Fruit fly (Drosophila melanogaster): ENCODE measurements around the gene Fum3.

Fum3 gene

DNA sequence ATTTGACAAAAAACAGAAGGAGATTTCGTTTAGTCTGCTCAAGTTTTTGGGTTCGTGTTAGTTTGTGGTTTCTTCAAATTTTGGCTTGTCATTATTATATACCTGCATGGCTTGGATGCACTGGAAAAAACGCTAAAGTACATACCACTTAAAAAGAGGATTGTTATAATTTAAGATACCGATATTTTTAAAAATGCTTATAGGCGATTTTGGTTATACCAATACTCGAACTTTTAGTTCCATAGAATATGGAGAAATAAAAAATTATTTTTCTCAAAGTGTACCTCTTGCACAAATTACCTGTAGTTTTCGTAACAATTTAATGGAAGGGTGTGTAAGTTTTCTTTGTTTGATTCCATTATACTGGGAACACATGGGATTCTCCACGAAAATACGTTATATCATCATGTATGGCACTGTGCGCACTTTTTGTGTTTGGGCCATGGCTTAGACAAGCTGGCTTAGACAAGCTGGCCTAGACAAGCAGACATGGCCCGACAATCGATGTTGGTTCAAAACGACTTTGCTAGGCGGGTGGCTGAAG, at the start of gene Fum3:
Gene Fum3, minus strand, starts transcription at position 494 of the 544 bp plus-strand sequence.
- no peak for TF ChIP-seq noc (tag; optimal IDR thresholded peaks at IDR 0.05)

DNA sequence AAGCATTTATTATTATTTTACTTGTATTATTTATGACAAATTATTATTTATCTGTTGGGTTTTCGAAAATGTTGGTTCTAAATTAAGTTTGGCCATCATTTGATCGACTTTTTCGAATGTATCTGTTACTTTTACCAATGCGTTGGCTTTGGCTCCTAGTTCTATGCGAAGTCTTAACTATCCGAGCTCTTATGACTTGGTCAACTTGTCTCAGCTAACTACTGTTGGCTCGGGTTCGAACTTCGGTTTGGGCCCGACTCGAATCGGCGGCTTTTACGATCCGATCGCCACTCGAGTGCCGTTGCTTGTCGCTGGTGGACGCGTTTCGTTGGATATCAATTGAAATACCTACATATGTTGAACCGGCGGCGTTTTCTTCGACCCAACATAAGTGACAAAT, 47.7 kb upstream of the Fum3 start, which contains the start of gene CG7512:
Gene CG7512, plus strand, starts transcription at position 301 of the 400 bp plus-strand sequence.
- TF ChIP-seq noc (tag; optimal IDR thresholded peaks at IDR 0.05), result no peak

DNA sequence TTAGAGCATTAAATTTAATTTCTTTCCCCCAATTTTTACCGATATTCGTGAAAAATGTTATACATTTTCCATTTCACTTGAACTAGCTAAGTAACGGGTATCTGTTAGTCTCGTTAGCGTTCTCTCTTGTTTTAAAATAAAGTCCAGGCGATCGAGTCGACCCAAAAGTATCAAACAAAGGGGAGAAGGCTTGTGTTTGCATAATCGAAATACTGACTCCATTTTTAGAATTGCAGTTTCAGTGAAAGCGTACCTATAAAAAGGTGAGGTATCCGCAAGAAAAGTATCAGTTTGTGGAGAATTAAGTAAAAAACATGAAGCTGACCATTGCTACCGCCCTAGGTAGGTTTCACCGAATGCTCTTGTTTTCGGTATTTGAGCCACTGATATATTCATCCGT, 46.3 kb upstream of the Fum3 start, which contains the start of gene Sgs3:
Gene Sgs3, plus strand, starts transcription at position 301 of the 400 bp plus-strand sequence.
- no peak for TF ChIP-seq noc (tag; optimal IDR thresholded peaks at IDR 0.05)

DNA sequence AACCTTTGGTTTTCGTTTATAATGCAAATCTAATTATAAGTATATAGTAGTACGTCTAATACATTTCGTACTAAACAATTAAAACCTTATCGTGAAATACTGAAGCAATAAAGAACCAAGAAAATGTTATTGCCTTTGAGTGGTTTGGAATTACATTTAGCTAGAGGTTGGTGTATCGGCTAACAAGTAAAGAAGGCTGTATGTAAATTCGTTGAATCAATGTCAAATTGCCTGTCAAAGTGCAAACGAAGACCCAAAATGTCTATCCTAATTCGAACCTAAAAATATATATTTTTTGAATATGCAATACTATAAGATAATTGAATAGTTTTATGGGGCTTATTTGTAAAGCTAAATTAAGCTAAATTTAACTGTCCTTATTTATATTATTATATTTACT, 45.6 kb upstream of the Fum3 start:
- no peak for TF ChIP-seq noc (tag; optimal IDR thresholded peaks at IDR 0.05)

DNA sequence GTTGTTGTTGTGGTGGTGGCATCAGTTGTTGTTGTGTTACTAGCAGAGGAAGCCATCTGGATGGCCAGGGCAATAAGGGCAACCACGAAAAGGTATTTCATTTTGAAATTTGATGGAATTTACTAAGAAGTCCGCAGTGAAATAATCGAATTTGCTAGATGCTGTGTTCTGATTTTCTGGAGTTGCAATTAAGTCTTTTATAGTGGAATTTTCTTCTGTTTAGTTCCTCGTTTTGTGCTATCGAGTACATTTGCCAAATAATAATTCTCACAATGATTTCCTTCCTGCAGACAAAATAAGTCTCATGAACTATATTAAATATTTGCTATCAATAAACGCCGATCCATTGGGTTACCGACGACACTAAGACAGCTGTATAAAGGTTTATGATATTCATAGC, 44.8 kb upstream of the Fum3 start, which contains the start of gene CG33272:
Gene CG33272, minus strand, starts transcription at position 101 of the 400 bp plus-strand sequence.
- TF ChIP-seq noc (tag; optimal IDR thresholded peaks at IDR 0.05), result no peak

DNA sequence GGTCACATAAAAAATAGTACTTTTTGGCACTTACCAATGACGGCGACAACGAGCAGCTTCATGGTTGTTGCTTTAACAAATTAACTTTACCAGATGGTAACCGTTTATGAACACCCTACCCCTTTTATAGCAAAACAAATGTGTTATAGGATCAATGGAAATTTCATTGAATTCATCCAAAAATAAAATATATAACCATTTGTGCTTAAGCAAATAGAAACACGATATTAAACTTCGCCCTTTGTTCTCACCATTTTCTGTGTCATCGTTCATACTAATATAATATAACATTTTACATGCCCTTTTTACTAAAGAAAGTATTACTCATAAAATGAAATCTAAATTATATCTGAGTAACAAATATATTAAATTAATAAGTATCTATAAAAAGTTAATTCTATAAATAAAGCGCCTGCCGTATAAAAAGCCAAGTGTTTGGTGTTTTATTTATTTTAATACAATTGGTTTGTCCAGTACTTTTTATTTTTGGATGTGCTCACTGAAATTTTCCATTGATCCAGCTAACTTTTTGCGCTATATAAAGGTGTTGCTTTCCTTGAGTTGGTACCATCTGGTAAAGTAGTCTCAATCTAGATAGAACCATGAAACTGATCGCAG, 43.7 kb upstream of the Fum3 start, which contains the start of the genes Sgs8 and Sgs7:
Gene Sgs8, minus strand, starts transcription at position 101 of the 618 bp plus-strand sequence.
Gene Sgs7, plus strand, starts transcription at position 568 of the 618 bp plus-strand sequence.
- TF ChIP-seq noc (tag; optimal IDR thresholded peaks at IDR 0.05), result no peak

DNA sequence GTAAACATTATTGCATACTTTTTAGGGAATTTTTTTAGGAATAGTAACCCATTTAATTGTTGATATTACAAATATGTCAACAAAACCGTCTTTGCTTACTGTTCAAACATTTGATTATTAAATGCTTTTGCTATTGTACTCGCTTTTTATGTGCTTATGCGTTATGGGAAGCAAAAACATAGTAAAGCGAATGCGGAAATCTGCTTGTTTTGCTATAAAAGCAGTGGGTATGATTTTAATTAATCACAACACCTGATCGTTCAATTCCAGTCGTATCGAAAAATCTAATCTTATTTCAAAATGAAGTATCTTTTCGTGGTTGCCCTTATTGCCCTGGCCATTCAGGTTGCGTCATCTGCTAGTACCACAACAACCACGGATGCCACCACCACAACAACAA, 42.7 kb upstream of the Fum3 start, which contains the start of gene CG33500:
Gene CG33500, plus strand, starts transcription at position 301 of the 400 bp plus-strand sequence.
- no peak for TF ChIP-seq noc (tag; optimal IDR thresholded peaks at IDR 0.05)

DNA sequence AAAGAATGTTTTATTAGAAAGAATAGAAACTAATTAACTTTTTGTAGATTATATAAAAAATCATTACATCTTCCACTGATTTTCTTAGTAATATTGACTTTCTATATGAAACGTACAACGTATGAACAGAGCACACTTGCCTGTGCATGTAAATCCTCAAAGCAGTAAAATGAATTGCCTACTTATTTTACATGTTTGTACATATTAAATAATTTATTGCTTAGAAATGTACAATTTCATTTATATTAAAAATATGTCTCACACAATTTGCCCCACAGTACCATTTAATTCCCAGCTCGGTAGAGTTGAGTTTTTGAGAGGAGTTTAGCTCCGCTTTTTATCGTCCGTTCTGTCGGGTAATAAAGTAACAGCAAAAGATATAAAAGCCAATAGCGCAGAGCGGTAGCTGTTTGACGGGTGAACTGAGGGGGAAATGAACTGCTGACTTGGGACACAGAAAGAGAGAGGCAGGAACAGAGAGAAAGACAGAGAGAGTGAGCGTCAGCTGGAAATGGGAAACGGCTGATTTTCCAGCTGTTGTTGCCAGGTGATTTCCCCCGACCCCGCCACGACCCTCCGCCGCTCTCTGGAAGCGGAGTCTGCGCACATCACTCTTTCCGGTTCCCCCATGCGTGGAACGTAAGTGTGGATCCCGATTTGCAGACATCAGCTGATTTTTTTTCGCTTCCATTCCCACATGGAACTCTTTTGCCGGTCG, 27.6 kb upstream of the Fum3 start:
- no peak for TF ChIP-seq noc (tag; optimal IDR thresholded peaks at IDR 0.05)

DNA sequence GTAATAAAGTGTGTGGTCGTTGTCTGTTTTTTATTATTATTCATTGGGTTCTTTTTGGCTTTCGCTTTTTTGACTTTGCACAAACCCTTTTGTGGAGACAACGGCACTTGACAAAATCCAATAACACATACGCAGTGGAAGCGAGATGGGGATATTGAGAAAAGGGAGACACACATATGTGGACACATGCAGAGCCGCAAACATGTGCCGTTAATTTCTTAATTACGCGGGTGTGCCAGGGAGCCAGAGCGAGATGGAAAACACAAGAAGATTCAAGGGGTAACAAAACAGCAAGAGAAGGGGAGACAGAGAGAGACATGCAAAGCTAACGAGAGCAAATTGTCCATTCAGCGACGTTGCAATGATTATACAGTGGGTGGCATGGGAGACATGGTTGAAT, 26.8 kb upstream of the Fum3 start:
- peak; percentile 2 for TF ChIP-seq noc (tag; optimal IDR thresholded peaks at IDR 0.05)

DNA sequence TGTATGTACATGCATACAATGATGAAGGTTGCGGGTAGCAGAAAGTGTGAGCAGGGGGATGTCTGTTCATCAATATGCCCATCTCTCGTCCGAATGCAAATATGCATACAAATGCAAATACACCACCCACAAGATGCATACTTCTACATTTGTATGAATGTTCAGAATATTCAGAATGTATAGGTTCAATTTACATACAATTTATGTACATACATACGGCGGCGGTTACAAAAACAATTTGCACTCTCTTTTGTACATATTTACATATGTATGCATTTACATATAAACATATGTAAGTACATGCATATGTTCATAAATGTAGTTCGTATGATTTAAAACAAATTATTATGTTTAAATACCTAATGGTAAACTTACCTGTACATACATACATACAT, 26.2 kb upstream of the Fum3 start:
- TF ChIP-seq noc (tag; optimal IDR thresholded peaks at IDR 0.05), result no peak

DNA sequence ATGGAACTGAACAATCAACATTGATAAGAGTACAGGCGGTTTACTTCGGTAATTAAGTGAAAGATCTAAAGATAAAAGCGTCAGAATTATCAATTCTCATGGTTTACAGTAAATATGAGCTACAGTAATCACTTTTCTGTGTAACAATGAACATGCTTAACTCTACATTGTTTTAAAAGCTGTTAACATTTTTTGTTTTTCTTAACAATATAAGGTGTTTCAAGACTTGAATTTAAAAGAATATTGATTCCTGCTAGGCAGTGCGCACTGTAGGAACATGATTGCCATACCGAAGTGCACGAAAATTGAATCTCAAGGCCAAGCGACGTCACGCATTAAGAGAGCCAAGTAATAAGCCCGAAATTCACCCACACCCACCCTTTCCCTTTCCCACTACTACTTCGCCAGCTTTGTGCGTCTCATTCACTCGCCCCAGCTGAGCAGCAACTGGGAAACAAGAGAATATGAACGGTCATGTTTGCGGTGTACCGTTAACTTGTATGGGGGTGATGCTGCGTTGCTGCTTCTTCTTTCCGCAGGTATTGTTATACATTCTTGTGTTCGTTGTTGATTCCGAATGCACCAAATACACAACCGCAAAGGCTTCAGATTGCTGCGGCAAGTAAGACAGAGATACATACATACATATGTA, 25.7 kb upstream of the Fum3 start:
- TF ChIP-seq noc (tag; optimal IDR thresholded peaks at IDR 0.05), result peak; percentile 91

DNA sequence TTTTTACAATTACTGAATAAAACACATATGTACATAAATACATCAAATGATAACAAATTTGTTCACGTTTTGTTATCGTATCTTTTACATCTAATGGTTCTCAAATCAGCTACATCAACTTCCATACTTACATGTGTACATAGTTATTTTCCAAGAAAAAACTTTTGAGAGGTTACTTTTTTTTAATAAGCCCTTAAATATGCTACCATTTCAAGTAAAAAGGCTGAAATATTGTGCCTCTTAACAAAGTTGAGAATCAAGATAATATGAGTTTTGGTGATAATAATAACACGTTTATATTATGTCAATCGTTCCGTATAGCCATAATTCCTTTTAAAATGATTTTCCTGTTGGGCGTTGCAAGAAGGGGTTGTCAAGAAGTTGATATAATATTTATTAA, 24.9 kb upstream of the Fum3 start:
- no peak for TF ChIP-seq noc (tag; optimal IDR thresholded peaks at IDR 0.05)

DNA sequence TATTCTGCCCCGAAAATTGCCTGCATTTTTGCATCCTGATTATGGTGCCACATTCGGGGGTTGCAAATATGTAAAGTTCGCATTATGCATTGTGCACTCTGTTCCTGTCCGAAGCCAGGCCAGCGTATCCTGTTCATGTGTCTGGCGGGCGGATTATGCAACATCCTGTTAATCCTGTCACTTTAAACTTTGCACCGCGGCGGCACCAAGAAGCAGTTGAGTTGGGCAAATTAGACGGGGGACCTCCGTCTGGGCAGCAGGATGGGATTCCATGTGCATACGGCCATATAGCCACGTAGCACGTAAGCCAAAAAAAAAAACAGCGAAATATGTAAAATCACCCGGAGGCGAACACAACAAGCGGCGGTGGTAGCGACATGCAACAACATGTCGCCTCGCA, 23.8 kb upstream of the Fum3 start:
- TF ChIP-seq noc (tag; optimal IDR thresholded peaks at IDR 0.05), result no peak

DNA sequence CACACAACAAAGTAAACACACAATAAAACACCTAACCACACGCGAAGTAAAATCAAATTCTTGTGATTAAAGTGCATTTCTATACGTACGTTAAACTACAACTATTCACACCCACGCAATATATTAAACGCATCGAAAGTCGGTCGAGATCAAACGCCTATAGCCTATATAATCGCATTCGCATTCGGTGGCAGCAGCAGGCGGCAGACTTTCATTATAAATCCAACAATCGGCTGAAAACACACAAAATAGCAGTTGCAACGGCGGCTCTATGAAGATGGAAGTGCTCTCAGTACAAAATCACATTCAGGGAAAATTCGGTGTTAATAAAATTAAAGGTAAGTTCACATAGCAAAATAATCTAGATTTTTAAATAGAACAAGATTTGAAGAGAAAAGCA, 22.6 kb upstream of the Fum3 start:
- no peak for TF ChIP-seq noc (tag; optimal IDR thresholded peaks at IDR 0.05)

DNA sequence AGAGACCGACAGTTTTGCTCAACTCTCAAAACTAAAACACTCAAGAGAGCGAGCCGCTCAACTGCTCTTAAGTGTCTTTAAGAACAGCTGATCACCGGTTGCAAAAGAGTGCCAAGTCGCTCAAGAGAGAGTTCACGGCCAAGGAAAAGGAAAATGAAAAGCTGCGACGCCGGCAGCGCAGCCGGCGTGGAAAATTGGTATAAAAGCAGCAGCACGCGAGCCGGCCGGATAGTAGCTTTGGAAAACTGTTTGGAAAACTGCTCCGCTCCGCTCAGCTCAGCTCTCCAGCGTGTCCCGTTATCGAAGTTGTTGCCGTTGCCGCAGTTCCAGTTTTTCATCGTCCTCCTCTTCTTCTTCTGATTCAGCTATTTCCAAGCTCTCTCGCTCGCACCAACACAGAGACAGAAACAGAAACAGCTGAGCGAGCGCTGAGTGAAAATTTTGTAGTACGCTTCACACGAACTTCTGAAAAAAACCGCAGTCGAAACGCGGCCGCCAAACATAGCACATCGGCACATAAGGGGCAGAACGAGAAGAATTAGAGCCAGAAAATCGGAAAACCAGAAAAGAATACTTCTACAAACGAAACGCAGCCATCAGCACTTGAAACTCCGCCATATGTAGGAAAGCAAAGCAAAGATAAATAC, 21.8 kb upstream of the Fum3 start, which contains the start of gene chrb:
Gene chrb, plus strand, starts transcription at position 224 of the 647 bp plus-strand sequence.
- peak; percentile 45 for TF ChIP-seq noc (tag; optimal IDR thresholded peaks at IDR 0.05)

Data from whole organism, larva.